Fruit fly (Drosophila melanogaster) whole organism, embryonic: ENCODE results near the gene Tnpo-SR.

ENCODE experiments used
- Atf-2 ChIP-seq: fragments of 200-800 bp; sonication (Bioruptor generic); optimal IDR thresholded peaks from 2 replicates; lab custom pipeline; 2016; ENCODE audit warnings: missing biosample characterization, missing genetic modification characterization
- Atf3 ChIP-seq: fragments of 200-800 bp; sonication (Bioruptor generic); optimal IDR thresholded peaks from 3 replicates; lab custom pipeline; 2016; ENCODE audit warnings: missing biosample characterization, missing genetic modification characterization
- Blimp-1 ChIP-seq: fragments of 200-800 bp; sonication (Bioruptor generic); optimal IDR thresholded peaks from 3 replicates; lab custom pipeline; 2018; ENCODE audit warnings: missing biosample characterization, missing genetic modification characterization, mild to moderate bottlenecking, moderate library complexity, missing genetic modification reagents
- CG1603 ChIP-seq: fragments of 200-800 bp; sonication (Bioruptor generic); optimal IDR thresholded peaks from 2 replicates; lab custom pipeline; 2019; ENCODE audit warnings: missing biosample characterization, mild to moderate bottlenecking, missing genetic modification characterization, moderate library complexity
- CG17186 ChIP-seq: fragments of 200-800 bp; sonication (Bioruptor generic); optimal IDR thresholded peaks from 3 replicates; lab custom pipeline; 2017; ENCODE audit warnings: missing biosample characterization, missing genetic modification reagents, missing genetic modification characterization
- CG17361 ChIP-seq: fragments of 200-800 bp; sonication (Bioruptor generic); IDR thresholded peaks from 3 replicates; pipeline ENCODE4 v1.3.6; 2022; ENCODE audit warnings: missing biosample characterization, missing genetic modification characterization
- CG2116 ChIP-seq: fragments of 200-800 bp; sonication (Bioruptor generic); optimal IDR thresholded peaks from 3 replicates; lab custom pipeline; 2018; ENCODE audit warnings: missing biosample characterization, mild to moderate bottlenecking, missing genetic modification characterization
- CG2120 ChIP-seq: fragments of 200-800 bp; sonication (Bioruptor generic); optimal IDR thresholded peaks from 3 replicates; lab custom pipeline; 2016; ENCODE audit warnings: missing biosample characterization, missing genetic modification characterization
- CG31224 ChIP-seq: fragments of 200-800 bp; sonication (Bioruptor generic); IDR thresholded peaks from 2 replicates; pipeline ENCODE4 v1.3.6; 2022; ENCODE audit warnings: missing biosample characterization, missing genetic modification characterization
- CG31441 ChIP-seq: fragments of 200-800 bp; sonication (Bioruptor generic); IDR thresholded peaks from 2 replicates; pipeline ENCODE4 v1.3.6; 2022; ENCODE audit warnings: missing biosample characterization, missing genetic modification characterization
- CG32772 ChIP-seq: fragments of 200-800 bp; sonication (Bioruptor generic); IDR thresholded peaks from 2 replicates; pipeline ENCODE4 v1.3.6; 2022; ENCODE audit warnings: missing biosample characterization, missing genetic modification characterization
- CG3281 ChIP-seq: fragments of 200-800 bp; sonication (Bioruptor generic); optimal IDR thresholded peaks from 3 replicates; lab custom pipeline; 2017; ENCODE audit warnings: missing biosample characterization, mild to moderate bottlenecking, missing genetic modification characterization
- CG42726 ChIP-seq: fragments of 200-800 bp; sonication (Bioruptor generic); IDR thresholded peaks from 2 replicates; pipeline ENCODE4 v1.3.6; 2022; ENCODE audit warnings: missing biosample characterization, missing genetic modification characterization; ENCODE audit not compliant: partially characterized antibody
- CG9437 ChIP-seq: fragments of 200-800 bp; sonication (Bioruptor generic); optimal IDR thresholded peaks from 2 replicates; lab custom pipeline; 2018; ENCODE audit warnings: missing biosample characterization, mild to moderate bottlenecking, missing genetic modification characterization
- CG9609 ChIP-seq: fragments of 200-800 bp; sonication (Bioruptor generic); optimal IDR thresholded peaks from 3 replicates; lab custom pipeline; 2016; ENCODE audit warnings: missing biosample characterization, missing genetic modification characterization
- CHES-1-like ChIP-seq: fragments of 200-800 bp; sonication (Bioruptor generic); optimal IDR thresholded peaks from 2 replicates; lab custom pipeline; 2016; ENCODE audit warnings: missing biosample characterization, missing genetic modification characterization
- Dfd ChIP-seq, 2 experiments: fragments of >200 bp; optimal IDR thresholded peaks; 2 replicates each; lab custom pipeline; 2017; ENCODE audit warnings: missing biosample characterization in 2 of 2, missing genetic modification characterization in 2 of 2
- Doc3 ChIP-seq: fragments of 200-800 bp; sonication (Bioruptor generic); IDR thresholded peaks from 3 replicates; pipeline ENCODE4 v1.3.6; 2022; ENCODE audit warnings: missing biosample characterization, missing genetic modification characterization; ENCODE audit not compliant: partially characterized antibody
- E2f2 ChIP-seq: fragments of 200-800 bp; sonication (Bioruptor generic); IDR thresholded peaks from 2 replicates; pipeline ENCODE4 v1.3.6; 2022; ENCODE audit warnings: missing biosample characterization, missing genetic modification characterization
- HLH4C ChIP-seq: fragments of 200-800 bp; sonication (Bioruptor generic); IDR thresholded peaks from 3 replicates; pipeline ENCODE4 v1.3.6; 2022; ENCODE audit warnings: missing biosample characterization, missing genetic modification characterization; ENCODE audit not compliant: partially characterized antibody
- HLH54F ChIP-seq: fragments of 200-800 bp; sonication (Bioruptor generic); optimal IDR thresholded peaks from 3 replicates; lab custom pipeline; 2016; ENCODE audit warnings: missing biosample characterization, missing genetic modification characterization
- Hey ChIP-seq: fragments of 200-800 bp; sonication (Bioruptor generic); optimal IDR thresholded peaks from 3 replicates; lab custom pipeline; 2018; ENCODE audit warnings: missing biosample characterization, mild to moderate bottlenecking, missing genetic modification characterization
- Hmx ChIP-seq: fragments of 200-800 bp; sonication (Bioruptor generic); optimal IDR thresholded peaks from 2 replicates; lab custom pipeline; 2016; ENCODE audit warnings: missing biosample characterization, missing genetic modification characterization
- Mad ChIP-seq: fragments of 200-800 bp; sonication (Bioruptor generic); optimal IDR thresholded peaks from 2 replicates; lab custom pipeline; 2016; ENCODE audit warnings: missing biosample characterization, missing genetic modification characterization
- Med ChIP-seq: fragments of 200-800 bp; sonication (Bioruptor generic); peaks from one replicate; lab custom pipeline; 2016; ENCODE audit warnings: missing biosample characterization, missing genetic modification characterization, mild to moderate bottlenecking, inconsistent platforms, moderate library complexity
- NC2β ChIP-seq: fragments of 200-800 bp; sonication (Bioruptor generic); optimal IDR thresholded peaks from 2 replicates; lab custom pipeline; 2016; ENCODE audit warnings: missing biosample characterization, missing genetic modification characterization
- NK7.1 ChIP-seq: fragments of 200-800 bp; sonication (Bioruptor generic); optimal IDR thresholded peaks from 3 replicates; lab custom pipeline; 2016; ENCODE audit warnings: missing biosample characterization, missing genetic modification characterization
- NfI ChIP-seq: fragments of 200-800 bp; sonication (Bioruptor generic); optimal IDR thresholded peaks from 3 replicates; lab custom pipeline; 2018; ENCODE audit warnings: missing biosample characterization, mild to moderate bottlenecking, missing genetic modification characterization, moderate library complexity
- Ravus ChIP-seq: fragments of 200-800 bp; sonication (Bioruptor generic); IDR thresholded peaks from 2 replicates; pipeline ENCODE4 v1.3.6; 2022; ENCODE audit warnings: missing biosample characterization, missing genetic modification characterization
- Side ChIP-seq: fragments of 200-800 bp; sonication (Bioruptor generic); optimal IDR thresholded peaks from 2 replicates; lab custom pipeline; 2016; ENCODE audit warnings: missing biosample characterization, missing genetic modification characterization
- Sry-δ ChIP-seq: fragments of 200-800 bp; sonication (Bioruptor generic); optimal IDR thresholded peaks from 2 replicates; lab custom pipeline; 2016; ENCODE audit warnings: missing biosample characterization, missing genetic modification characterization
- amos ChIP-seq: fragments of 200-800 bp; sonication (Bioruptor generic); IDR thresholded peaks from 2 replicates; pipeline ENCODE4 v1.3.6; 2022; ENCODE audit warnings: missing biosample characterization, missing genetic modification characterization; ENCODE audit not compliant: partially characterized antibody
- cas ChIP-seq: fragments of 200-800 bp; sonication (Bioruptor generic); IDR thresholded peaks from 2 replicates; pipeline ENCODE4 v1.3.6; 2022; ENCODE audit warnings: missing biosample characterization, missing genetic modification characterization
- crp ChIP-seq, 2 experiments: fragments of 200-800 bp; sonication (Bioruptor generic); optimal IDR thresholded peaks; 2 replicates in 1 of 2; 3 replicates in 1 of 2; lab custom pipeline; 2017; ENCODE audit warnings: missing biosample characterization in 2 of 2, missing genetic modification characterization in 2 of 2, mild to moderate bottlenecking in 1 of 2, moderate library complexity in 1 of 2
- fu2 ChIP-seq: fragments of 200-800 bp; sonication (Bioruptor generic); optimal IDR thresholded peaks from 2 replicates; lab custom pipeline; 2016; ENCODE audit warnings: missing biosample characterization, missing genetic modification characterization
- hbn ChIP-seq: fragments of 200-800 bp; sonication (Bioruptor generic); IDR thresholded peaks from 2 replicates; pipeline ENCODE4 v1.3.6; 2022; ENCODE audit warnings: missing biosample characterization, missing genetic modification characterization; ENCODE audit not compliant: partially characterized antibody
- hkb ChIP-seq, 2 experiments: fragments of 200-800 bp in 1 of 2; fragments of >200 bp in 1 of 2; sonication (Bioruptor generic) in 1 of 2; IDR thresholded peaks in 1 of 2; optimal IDR thresholded peaks in 1 of 2; 2 replicates each; pipeline versions ENCODE4 v1.3.6 to Lab custom; 2017 to 2022; ENCODE audit warnings: missing biosample characterization in 1 of 2, missing genetic modification characterization in 1 of 2
- jigr1 ChIP-seq: fragments of 200-800 bp; sonication (Bioruptor generic); IDR thresholded peaks from 3 replicates; pipeline ENCODE4 v1.3.6; 2022; ENCODE audit warnings: missing biosample characterization, missing genetic modification characterization
- jing ChIP-seq: fragments of 200-800 bp; sonication (Bioruptor generic); optimal IDR thresholded peaks from 2 replicates; lab custom pipeline; 2018; ENCODE audit warnings: missing biosample characterization, mild to moderate bottlenecking, missing genetic modification characterization
- jumu ChIP-seq: fragments of 200-800 bp; sonication (Bioruptor generic); optimal IDR thresholded peaks from 3 replicates; lab custom pipeline; 2016; ENCODE audit warnings: missing biosample characterization, missing genetic modification characterization
- kay ChIP-seq: fragments of 200-800 bp; sonication (Bioruptor generic); optimal IDR thresholded peaks from 2 replicates; lab custom pipeline; 2016; ENCODE audit warnings: missing biosample characterization, missing genetic modification characterization
- mam ChIP-seq: fragments of 200-800 bp; sonication (Bioruptor generic); optimal IDR thresholded peaks from 3 replicates; lab custom pipeline; 2016; ENCODE audit warnings: missing biosample characterization, missing genetic modification characterization
- pan ChIP-seq, 4 experiments: fragments of >200 bp in 3 of 4; fragments of 200-800 bp in 1 of 4; sonication (Bioruptor generic) in 1 of 4; optimal IDR thresholded peaks in 3 of 4; IDR thresholded peaks in 1 of 4; 2 replicates each; pipeline versions ENCODE4 v1.3.6 to Lab custom; 2017 to 2022; ENCODE audit warnings: missing biosample characterization in 2 of 4, missing genetic modification characterization in 2 of 4, mixed read lengths in 1 of 4
- ro ChIP-seq: fragments of 200-800 bp; sonication (Bioruptor generic); IDR thresholded peaks from 2 replicates; pipeline ENCODE4 v1.3.6; 2022; ENCODE audit warnings: missing biosample characterization, missing genetic modification characterization
- sens ChIP-seq: fragments of 200-800 bp; sonication (Bioruptor generic); peaks from one replicate; lab custom pipeline; 2016; ENCODE audit warnings: missing biosample characterization, missing genetic modification characterization
- sima ChIP-seq: fragments of 200-800 bp; sonication (Bioruptor generic); optimal IDR thresholded peaks from 2 replicates; lab custom pipeline; 2016; ENCODE audit warnings: missing biosample characterization, missing genetic modification characterization
- slou ChIP-seq: fragments of 200-800 bp; sonication (Bioruptor generic); optimal IDR thresholded peaks from 3 replicates; lab custom pipeline; 2016; ENCODE audit warnings: missing biosample characterization, missing genetic modification characterization
- tgo ChIP-seq: fragments of 200-800 bp; sonication (Bioruptor generic); IDR thresholded peaks from 3 replicates; pipeline ENCODE4 v1.3.6; 2022; ENCODE audit warnings: missing biosample characterization, missing genetic modification characterization
- tin ChIP-seq: fragments of 200-800 bp; sonication (Bioruptor generic); optimal IDR thresholded peaks from 3 replicates; lab custom pipeline; 2016; ENCODE audit warnings: missing biosample characterization, missing genetic modification characterization
- tio ChIP-seq: fragments of 200-800 bp; sonication (Bioruptor generic); optimal IDR thresholded peaks from 2 replicates; lab custom pipeline; 2017; ENCODE audit warnings: missing biosample characterization, missing genetic modification characterization, inconsistent platforms

The Tnpo-SR gene

DNA sequence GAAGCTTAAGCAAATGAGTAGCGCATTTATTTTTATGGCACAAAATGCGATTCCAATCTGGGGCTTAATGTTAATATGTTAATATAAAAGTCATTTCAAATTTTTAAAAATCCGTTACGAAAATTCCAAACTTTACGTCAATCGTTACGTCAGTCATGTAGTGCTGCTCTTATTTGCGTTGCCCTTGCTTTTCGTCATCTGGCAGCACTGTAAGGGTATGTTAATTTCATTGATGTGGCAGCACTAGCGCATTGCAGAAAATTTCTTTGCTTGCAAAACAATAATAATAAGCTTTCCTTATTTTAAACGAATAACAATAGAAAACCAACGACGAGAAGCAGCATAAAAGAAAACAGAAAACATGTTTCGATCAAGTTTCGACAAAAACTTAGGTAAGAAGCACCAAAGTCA lies 19.9 kb upstream of the Tnpo-SR start, which contains the start of gene Hrs (continued):
- TF ChIP-seq CG2120 (GFP tag; lab: Kevin White, UChicago) (no peak), jing (no peak), Med (GFP tag; lab: Kevin White, UChicago) (peak; percentile 58), Mad (GFP tag; lab: Kevin White, UChicago) (no peak), Hmx (GFP tag; lab: Kevin White, UChicago) (no peak), Hey (tag; lab: Kevin White, UChicago) (no peak), Side (GFP tag; lab: Kevin White, UChicago) (no peak), tio (GFP tag; lab: Kevin White, UChicago) (no peak), NK7.1 (no peak), CG17361 (0 out of 3 replicates have a peak, but pooled peaks have one; percentile 18), NfI (GFP tag; lab: Kevin White, UChicago) (no peak), sima (GFP tag; lab: Kevin White, UChicago) (no peak), CG3281 (no peak), Ravus (GFP tag; lab: Robert Waterston, UW) (no peak), slou (GFP tag; lab: Kevin White, UChicago) (no peak), CHES-1-like (peak; percentile 27), Blimp-1 (no peak), CG32772 (GFP tag; lab: Robert Waterston, UW) (no peak), Sry-δ (peak; percentile 36), HLH54F (GFP tag; lab: Kevin White, UChicago) (no peak), crp (GFP tag; optimal IDR thresholded peaks at IDR 0.05; lab: Kevin White, UChicago) (peak in 1 of 2 experiments; percentile 70), NC2β (no peak), hbn (GFP tag; lab: Robert Waterston, UW) (peak; percentile 40; the same call in 1 of the 2 replicates), fu2 (GFP tag; lab: Kevin White, UChicago) (no peak), HLH4C (no peak), CG31224 (no peak), CG31441 (GFP tag; lab: Robert Waterston, UW) (no peak), Atf3 (GFP tag; lab: Kevin White, UChicago) (no peak), cas (GFP tag; lab: Robert Waterston, UW) (no peak), Dfd (GFP tag; optimal IDR thresholded peaks at IDR 0.05; lab: Kevin White, UChicago) (no peak), amos (GFP tag; lab: Robert Waterston, UW) (peak; percentile 32; the same call in 1 of the 2 replicates), mam (peak; percentile 29), jigr1 (GFP tag; lab: Robert Waterston, UW) (no peak), hkb (optimal IDR thresholded peaks at IDR 0.05; lab: Kevin White, UChicago) (no peak), hkb (GFP tag; IDR thresholded peaks at IDR 0.05; lab: Robert Waterston, UW) (0 out of 2 replicates have a peak, but pooled peaks have one; percentile 25), Doc3 (GFP tag; lab: Robert Waterston, UW) (no peak), CG9609 (GFP tag; lab: Kevin White, UChicago) (no peak), sens (GFP tag; lab: Kevin White, UChicago) (peak; percentile 81), CG1603 (tag; lab: Kevin White, UChicago) (peak; percentile 77), CG2116 (GFP tag; lab: Kevin White, UChicago) (peak; percentile 68), pan (optimal IDR thresholded peaks at IDR 0.05; lab: Kevin White, UChicago) (no peak), pan (GFP tag; optimal IDR thresholded peaks at IDR 0.05 in 1 of 2, IDR thresholded peaks at IDR 0.05 in 1 of 2) (no peak), jumu (GFP tag; lab: Kevin White, UChicago) (no peak), tgo (GFP tag; lab: Robert Waterston, UW) (no peak), ro (GFP tag; lab: Robert Waterston, UW) (no peak), CG17186 (GFP tag; lab: Kevin White, UChicago) (peak; percentile 40), CG42726 (GFP tag; lab: Robert Waterston, UW) (0 out of 2 replicates have a peak, but pooled peaks have one; percentile 32), E2f2 (GFP tag; lab: Robert Waterston, UW) (peak; percentile 79), kay (GFP tag; lab: Kevin White, UChicago) (peak; percentile 95), CG9437 (GFP tag; lab: Kevin White, UChicago) (peak; percentile 100), Atf-2 (GFP tag; lab: Kevin White, UChicago) (no peak), tin (GFP tag; lab: Kevin White, UChicago) (no peak)
